Fruit fly (Drosophila melanogaster): ENCODE results near the gene CG34251.

CG34251 gene

dm6 chr3L:17671322-17671721 lies at the start of gene CG34251:
CG34251 (plus strand) TSS chr3L:17671622.
- TF ChIP-seq CG17801 (GFP tag; optimal IDR thresholded peaks at IDR 0.05; ENCODE audit: partially characterized antibody), result no peak

dm6 chr3L:17622081-17622850 lies 49.2 kb upstream of the CG34251 start:
- no peak for TF ChIP-seq CG17801 (GFP tag; optimal IDR thresholded peaks at IDR 0.05; ENCODE audit: partially characterized antibody)

- no peak for TF ChIP-seq CG17801 (GFP tag; optimal IDR thresholded peaks at IDR 0.05; ENCODE audit: partially characterized antibody)
Observed at dm6 chr3L:17622935-17623334, 48.5 kb upstream of the CG34251 start.

- TF ChIP-seq CG17801 (GFP tag; optimal IDR thresholded peaks at IDR 0.05; ENCODE audit: partially characterized antibody), result no peak
Observed at dm6 chr3L:17624208-17624826, 47.1 kb upstream of the CG34251 start.

- TF ChIP-seq CG17801 (GFP tag; optimal IDR thresholded peaks at IDR 0.05; ENCODE audit: partially characterized antibody), result no peak
Observed at dm6 chr3L:17625014-17625413, 46.4 kb upstream of the CG34251 start.

- no peak for TF ChIP-seq CG17801 (GFP tag; optimal IDR thresholded peaks at IDR 0.05; ENCODE audit: partially characterized antibody)
Observed at dm6 chr3L:17625574-17626128, 45.8 kb upstream of the CG34251 start.

- no peak for TF ChIP-seq CG17801 (GFP tag; optimal IDR thresholded peaks at IDR 0.05; ENCODE audit: partially characterized antibody)
Observed at dm6 chr3L:17631247-17631646, 40.2 kb upstream of the CG34251 start.

dm6 chr3L:17633142-17633541 lies 38.3 kb upstream of the CG34251 start, which contains the start of gene CG7497:
CG7497 (plus strand) TSS chr3L:17633449.
- TF ChIP-seq CG17801 (GFP tag; optimal IDR thresholded peaks at IDR 0.05; ENCODE audit: partially characterized antibody), result no peak

- TF ChIP-seq CG17801 (GFP tag; optimal IDR thresholded peaks at IDR 0.05; ENCODE audit: partially characterized antibody), result no peak
Observed at dm6 chr3L:17637809-17638208, 33.6 kb upstream of the CG34251 start.

dm6 chr3L:17638649-17639048 lies 32.8 kb upstream of the CG34251 start:
- TF ChIP-seq CG17801 (GFP tag; optimal IDR thresholded peaks at IDR 0.05; ENCODE audit: partially characterized antibody), result no peak

dm6 chr3L:17642017-17642416 lies 29.4 kb upstream of the CG34251 start:
- TF ChIP-seq CG17801 (GFP tag; optimal IDR thresholded peaks at IDR 0.05; ENCODE audit: partially characterized antibody), result no peak

- peak; percentile 12 for TF ChIP-seq CG17801 (GFP tag; optimal IDR thresholded peaks at IDR 0.05; ENCODE audit: partially characterized antibody)
Observed at dm6 chr3L:17643985-17644905, 27.2 kb upstream of the CG34251 start.

- TF ChIP-seq CG17801 (GFP tag; optimal IDR thresholded peaks at IDR 0.05; ENCODE audit: partially characterized antibody), result peak; percentile 59
Observed at dm6 chr3L:17644906-17645244, 26.5 kb upstream of the CG34251 start, which contains the start of gene Pep. Pep (minus strand) TSS chr3L:17645036.

dm6 chr3L:17646637-17647036 lies 24.8 kb upstream of the CG34251 start, which contains the start of gene CG43085:
CG43085 (minus strand) TSS chr3L:17646737.
- TF ChIP-seq CG17801 (GFP tag; optimal IDR thresholded peaks at IDR 0.05; ENCODE audit: partially characterized antibody), result no peak

- no peak for TF ChIP-seq CG17801 (GFP tag; optimal IDR thresholded peaks at IDR 0.05; ENCODE audit: partially characterized antibody)
Observed at dm6 chr3L:17647543-17647942, 23.9 kb upstream of the CG34251 start.

Data from ovary, adult (tissue).